Worm (Caenorhabditis elegans) whole organism, late embryonic: Measurements from ENCODE around the gene ceh-22.

Experiments
- C08G9.2 ChIP-seq: sonication (generic microtip); optimal IDR thresholded peaks from 2 replicates; lab custom pipeline; 2016; ENCODE audit warnings: mild to moderate bottlenecking, missing genetic modification characterization, moderate library complexity, missing compliant biosample characterization
- ahr-1 ChIP-seq: sonication (generic microtip); optimal IDR thresholded peaks from 2 replicates; lab custom pipeline; 2016; ENCODE audit warnings: missing genetic modification characterization, missing compliant biosample characterization
- ama-1 ChIP-seq: fragments of 150-350 bp; optimal IDR thresholded peaks from 2 replicates; lab custom pipeline; 2014
- ceh-45 ChIP-seq: fragments of 200-800 bp; sonication (Bioruptor generic); IDR thresholded peaks from 2 replicates; pipeline ENCODE4 v1.3.6; 2022; ENCODE audit warnings: missing genetic modification reagents, missing genetic modification characterization, missing compliant biosample characterization
- ets-4 ChIP-seq: sonication (generic microtip); optimal IDR thresholded peaks from 2 replicates; lab custom pipeline; 2016; ENCODE audit warnings: missing genetic modification characterization, missing compliant biosample characterization
- madf-2 ChIP-seq: sonication (generic microtip); optimal IDR thresholded peaks from 2 replicates; lab custom pipeline; 2017; ENCODE audit warnings: missing genetic modification characterization, missing compliant biosample characterization
- mec-3 ChIP-seq: sonication (generic microtip); optimal IDR thresholded peaks from 2 replicates; lab custom pipeline; 2016; ENCODE audit warnings: borderline replicate concordance, missing genetic modification characterization, missing compliant biosample characterization
- nfya-1 ChIP-seq: sonication (generic microtip); optimal IDR thresholded peaks from 2 replicates; lab custom pipeline; 2017; ENCODE audit warnings: missing genetic modification characterization, mild to moderate bottlenecking, missing compliant biosample characterization, antibody characterized with exemption, moderate library complexity
- nhr-11 ChIP-seq: fragments of 150-350 bp; optimal IDR thresholded peaks from 2 replicates; lab custom pipeline; 2014; ENCODE audit warnings: missing biosample characterization, missing genetic modification characterization
- pqm-1 ChIP-seq: sonication (generic microtip); optimal IDR thresholded peaks from 2 replicates; lab custom pipeline; 2016; ENCODE audit warnings: missing genetic modification characterization, missing compliant biosample characterization
- sox-2 ChIP-seq: fragments of 200-800 bp; sonication (Bioruptor generic); IDR thresholded peaks from 2 replicates; pipeline ENCODE4 v1.3.6; 2022; ENCODE audit warnings: missing genetic modification reagents, missing genetic modification characterization, missing compliant biosample characterization

DNA sequence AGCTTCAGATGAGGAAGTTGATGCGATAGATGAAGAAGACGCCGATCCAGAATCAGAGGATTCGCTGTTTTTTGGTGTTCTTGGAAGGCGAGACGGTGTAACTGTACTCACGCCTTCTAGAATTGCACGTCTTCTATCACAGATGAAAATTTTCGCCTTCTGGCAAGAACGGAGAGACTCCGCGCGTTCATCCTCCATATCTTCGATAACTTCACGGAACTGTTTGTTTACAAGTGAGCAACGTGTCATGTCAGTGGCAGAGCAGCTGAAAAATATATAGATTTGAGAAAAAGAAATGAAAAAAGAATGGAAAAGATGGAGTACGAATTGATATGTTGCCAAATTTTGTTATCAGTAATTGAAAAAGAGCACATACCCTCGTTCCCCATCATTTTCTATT lies 42.9 kb downstream of the ceh-22 start:
- TF ChIP-seq pqm-1 (tag; lab: Kevin White, UChicago) (no peak), C08G9.2 (tag; lab: Kevin White, UChicago) (no peak), ceh-45 (no peak), madf-2 (tag; lab: Kevin White, UChicago) (no peak), nhr-11 (tag; lab: Kevin White, UChicago) (no peak), nfya-1 (tag; lab: Kevin White, UChicago) (no peak), ets-4 (no peak), ama-1 (no peak), mec-3 (no peak), ahr-1 (tag; lab: Kevin White, UChicago) (no peak), sox-2 (GFP tag; lab: Robert Waterston, UW) (no peak)
